Worm (Caenorhabditis elegans): ENCODE data around the gene str-114.

Gene str-114

ce11 chrV:3678513-3678912 is 28.9 kb downstream of the str-114 start (continued):
- TF ChIP-seq mel-28 (tag; optimal IDR thresholded peaks at IDR 0.05; ENCODE audit: borderline replicate concordance) (no peak), cebp-1 (GFP tag; IDR thresholded peaks at IDR 0.05) (no peak), cebp-1 (tag; optimal IDR thresholded peaks at IDR 0.05) (no peak), madf-8 (GFP tag; conservative IDR thresholded peaks at IDR 0.05) (no peak)

- TF ChIP-seq ZK185.1 (tag; optimal IDR thresholded peaks at IDR 0.05; ENCODE audit: poor library complexity, severe bottlenecking) (no peak), unc-62 (GFP tag; optimal IDR thresholded peaks at IDR 0.05) (no peak), F55B11.4 (tag; optimal IDR thresholded peaks at IDR 0.05; ENCODE audit: borderline replicate concordance, insufficient read depth) (no peak), atf-7 (tag; optimal IDR thresholded peaks at IDR 0.05) (no peak), mxl-1 (tag; optimal IDR thresholded peaks at IDR 0.05) (no peak), cebp-1 (GFP tag; IDR thresholded peaks at IDR 0.05) (no peak), cebp-1 (tag; optimal IDR thresholded peaks at IDR 0.05) (no peak), snpc-3.4 (tag; optimal IDR thresholded peaks at IDR 0.05) (no peak), hsf-1 (GFP tag; IDR thresholded peaks at IDR 0.05) (no peak; the same call in 1 of the 2 replicates), nhr-90 (tag; optimal IDR thresholded peaks at IDR 0.05) (no peak), Y53F4B.3 (GFP tag; IDR thresholded peaks at IDR 0.05) (no peak), lin-26 (GFP tag; IDR thresholded peaks at IDR 0.05) (no peak), akir-1 (GFP tag; optimal IDR thresholded peaks at IDR 0.05) (no peak), sptf-2 (GFP tag; optimal IDR thresholded peaks at IDR 0.05) (no peak), ceh-40 (GFP tag; IDR thresholded peaks at IDR 0.05) (no peak), ekl-4 (GFP tag; IDR thresholded peaks at IDR 0.05) (no peak), let-526 (GFP tag; IDR thresholded peaks at IDR 0.05) (no peak), Y95B8A.8 (GFP tag; IDR thresholded peaks at IDR 0.05) (no peak), nhr-27 (tag; optimal IDR thresholded peaks at IDR 0.05) (no peak)
These were observed 33.0 kb downstream of the str-114 start, which contains the start of gene W08A12.3 for ce11 chrV:3682553-3682952. Gene W08A12.3, plus strand, starts transcription at chrV:3682853.

ce11 chrV:3685790-3686208 is 36.2 kb downstream of the str-114 start, which contains the start of gene W08A12.2:
Gene W08A12.2, minus strand, starts transcription at chrV:3685892.
- TF ChIP-seq sdz-38 (tag; optimal IDR thresholded peaks at IDR 0.05) (no peak), somi-1 (GFP tag; optimal IDR thresholded peaks at IDR 0.05) (peak; percentile 72), lin-54 (GFP tag; optimal IDR thresholded peaks at IDR 0.05) (peak; percentile 1), unc-62 (GFP tag; optimal IDR thresholded peaks at IDR 0.05) (no peak), F57C9.4 (tag; optimal IDR thresholded peaks at IDR 0.05) (no peak), nfyb-1 (GFP tag; IDR thresholded peaks at IDR 0.05) (peak; percentile 66; the same call in 1 of the 2 replicates), ets-4 (GFP tag; optimal IDR thresholded peaks at IDR 0.05) (no peak), rpc-1 (optimal IDR thresholded peaks at IDR 0.05) (peak; percentile 79), rpc-1 (tag; optimal IDR thresholded peaks at IDR 0.05) (peak; percentile 97), madf-3 (GFP tag; IDR thresholded peaks at IDR 0.05) (no peak), lsl-1 (GFP tag; optimal IDR thresholded peaks at IDR 0.05) (no peak), athp-1 (tag; optimal IDR thresholded peaks at IDR 0.05) (peak; percentile 73), madf-6 (GFP tag; IDR thresholded peaks at IDR 0.05) (peak; percentile 20; the same call in 1 of the 2 replicates), Y79H2A.3 (GFP tag; conservative IDR thresholded peaks at IDR 0.05) (no peak), cebp-2 (GFP tag; IDR thresholded peaks at IDR 0.05) (peak; percentile 90), ztf-25 (GFP tag; IDR thresholded peaks at IDR 0.05) (peak; percentile 73; the same call in 1 of the 2 replicates), ama-1 (optimal IDR thresholded peaks at IDR 0.05) (no peak), ama-1 (GFP tag; optimal IDR thresholded peaks at IDR 0.05) (peak; percentile 5 to 82), ztf-22 (GFP tag; optimal IDR thresholded peaks at IDR 0.05) (peak; percentile 8), B0261.1 (tag; optimal IDR thresholded peaks at IDR 0.05) (peak; percentile 73), egl-44 (GFP tag; IDR thresholded peaks at IDR 0.05) (0 out of 2 replicates have a peak, but pooled peaks have one; percentile 29), mes-4 (tag; optimal IDR thresholded peaks at IDR 0.05) (peak; percentile 68), hrde-1 (tag; optimal IDR thresholded peaks at IDR 0.05; ENCODE audit: borderline replicate concordance) (peak; percentile 65), hsf-1 (GFP tag; IDR thresholded peaks at IDR 0.05) (0 out of 2 replicates have a peak, but pooled peaks have one; percentile 18), F10E7.11 (tag; optimal IDR thresholded peaks at IDR 0.05) (peak; percentile 41), hmg-1.2 (GFP tag; IDR thresholded peaks at IDR 0.05) (peak; percentile 89), ceh-27 (GFP tag; optimal IDR thresholded peaks at IDR 0.05) (peak; percentile 22), hlh-12 (tag; optimal IDR thresholded peaks at IDR 0.05) (peak; percentile 5)

Measured in whole organism, young adult.